Fruit fly (Drosophila melanogaster): Measurements from ENCODE around the gene MtnA.

Gene MtnA

dm6 chr3R:9808946-9809545 lies 24.9 kb upstream of the MtnA start, which contains the start of gene FBXO11 (continued):
- TF ChIP-seq wdn (GFP tag; IDR thresholded peaks at IDR 0.05) (no peak), CG10147 (GFP tag; optimal IDR thresholded peaks at IDR 0.05) (no peak), ash1 (GFP tag; optimal IDR thresholded peaks at IDR 0.05) (no peak), sqz (GFP tag; optimal IDR thresholded peaks at IDR 0.05) (no peak), nerfin-1 (tag; optimal IDR thresholded peaks at IDR 0.05) (peak; percentile 32), rib (GFP tag; IDR thresholded peaks at IDR 0.05) (no peak), Sox102F (GFP tag; optimal IDR thresholded peaks at IDR 0.05) (no peak), TFAM (GFP tag; optimal IDR thresholded peaks at IDR 0.05) (no peak), ind (GFP tag; optimal IDR thresholded peaks at IDR 0.05) (no peak), CG11504 (tag; optimal IDR thresholded peaks at IDR 0.05) (no peak), tup (GFP tag; optimal IDR thresholded peaks at IDR 0.05) (no peak), CG16863 (GFP tag; optimal IDR thresholded peaks at IDR 0.05) (no peak), CG4730 (GFP tag; IDR thresholded peaks at IDR 0.05) (no peak), sens (GFP tag) (peak; percentile 78), CG6791 (GFP tag; IDR thresholded peaks at IDR 0.05; ENCODE audit: partially characterized antibody) (no peak; the same call in 2 of the 3 replicates), CG8290 (GFP tag; optimal IDR thresholded peaks at IDR 0.05) (peak; percentile 7), CG8290 (tag; optimal IDR thresholded peaks at IDR 0.05) (no peak), CG12155 (GFP tag; optimal IDR thresholded peaks at IDR 0.05) (no peak), CTCF (GFP tag; optimal IDR thresholded peaks at IDR 0.05) (no peak), CG8089 (GFP tag; optimal IDR thresholded peaks at IDR 0.05) (no peak), sug (tag; optimal IDR thresholded peaks at IDR 0.05) (no peak), trem (tag; optimal IDR thresholded peaks at IDR 0.05) (peak; percentile 34), jumu (GFP tag; optimal IDR thresholded peaks at IDR 0.05) (no peak), CG1603 (tag; optimal IDR thresholded peaks at IDR 0.05) (no peak), CG1792 (GFP tag; optimal IDR thresholded peaks at IDR 0.05) (no peak), pzg (GFP tag; optimal IDR thresholded peaks at IDR 0.05) (peak; percentile 88), sob (GFP tag; IDR thresholded peaks at IDR 0.05) (no peak), CG7987 (GFP tag; optimal IDR thresholded peaks at IDR 0.05) (peak; percentile 12), Hey (tag; optimal IDR thresholded peaks at IDR 0.05) (no peak), otp (GFP tag; IDR thresholded peaks at IDR 0.05) (no peak), CG34422 (GFP tag; IDR thresholded peaks at IDR 0.05) (peak; percentile 79; the same call in 1 of the 3 replicates), CG3847 (GFP tag; IDR thresholded peaks at IDR 0.05) (no peak), BtbVII (GFP tag; optimal IDR thresholded peaks at IDR 0.05) (peak; percentile 30), danr (GFP tag; IDR thresholded peaks at IDR 0.05) (no peak), D19A (tag; optimal IDR thresholded peaks at IDR 0.05) (no peak), mam (GFP tag; optimal IDR thresholded peaks at IDR 0.05) (no peak), Bdp1 (GFP tag; optimal IDR thresholded peaks at IDR 0.05) (no peak), Rfx (GFP tag; IDR thresholded peaks at IDR 0.05) (no peak), CG1602 (GFP tag; optimal IDR thresholded peaks at IDR 0.05) (no peak), CrebB (tag; optimal IDR thresholded peaks at IDR 0.05) (no peak), CG13296 (GFP tag; optimal IDR thresholded peaks at IDR 0.05) (no peak), CG3407 (GFP tag; optimal IDR thresholded peaks at IDR 0.05) (no peak), az2 (GFP tag; optimal IDR thresholded peaks at IDR 0.05) (no peak), Sox100B (GFP tag; optimal IDR thresholded peaks at IDR 0.05) (no peak), CG4707 (GFP tag; optimal IDR thresholded peaks at IDR 0.05) (no peak), Poxn (GFP tag; IDR thresholded peaks at IDR 0.05) (no peak), Rx (GFP tag; IDR thresholded peaks at IDR 0.05) (no peak), phol (tag; optimal IDR thresholded peaks at IDR 0.05) (no peak), Elba2 (GFP tag; optimal IDR thresholded peaks at IDR 0.05) (peak; percentile 55), Vsx1 (GFP tag; optimal IDR thresholded peaks at IDR 0.05) (no peak), HLH3B (GFP tag; IDR thresholded peaks at IDR 0.05) (no peak), h (optimal IDR thresholded peaks at IDR 0.05) (no peak), CG14710 (tag; optimal IDR thresholded peaks at IDR 0.05) (peak; percentile 36)
